Worm (Caenorhabditis elegans): Measurements from ENCODE around the gene C50F4.12.

- TF ChIP-seq nhr-237 (tag; optimal IDR thresholded peaks at IDR 0.05), result no peak
- TF ChIP-seq nhr-28 (tag; optimal IDR thresholded peaks at IDR 0.05), result no peak
- no peak for TF ChIP-seq egl-27 (tag; optimal IDR thresholded peaks at IDR 0.05)
- no peak for TF ChIP-seq lin-39 (tag; optimal IDR thresholded peaks at IDR 0.05)
- TF ChIP-seq pqm-1 (tag; optimal IDR thresholded peaks at IDR 0.05), result no peak
Measured at ce11 chrV:9576991-9577390, 37.5 kb upstream of the C50F4.12 start, which contains the start of gene F25B3.2.
